Worm (Caenorhabditis elegans): Measurements from ENCODE around the gene cyp-14A2.

The cyp-14A2 gene

DNA sequence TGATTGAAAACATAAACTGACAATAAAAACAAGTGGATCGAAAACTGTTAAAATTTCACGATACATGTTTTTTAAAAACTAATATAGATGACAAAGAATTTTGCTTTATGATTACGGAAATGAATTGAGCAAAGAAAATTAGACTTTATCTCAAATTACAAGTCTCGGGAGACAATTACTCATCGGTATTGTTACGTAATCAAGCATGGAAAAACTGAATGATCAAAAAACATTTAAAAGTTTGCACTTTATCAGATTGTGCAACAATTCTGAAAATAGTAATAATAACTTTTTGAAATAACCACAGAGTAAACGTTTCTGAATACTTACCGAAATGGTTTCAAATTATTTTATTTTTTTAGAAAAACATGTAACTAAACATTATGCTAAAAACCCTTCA is 36.3 kb upstream of the cyp-14A2 start, which contains the start of gene srd-43:
Gene srd-43 (minus strand): TSS at position 66 of the 400 bp plus-strand sequence.
- TF ChIP-seq hmbx-1 (tag; optimal IDR thresholded peaks at IDR 0.05) (no peak), tbx-37 (GFP tag; conservative IDR thresholded peaks at IDR 0.05) (no peak), hnd-1 (tag; optimal IDR thresholded peaks at IDR 0.05) (no peak), ceh-13 (GFP tag; optimal IDR thresholded peaks at IDR 0.05) (no peak), hmg-4 (GFP tag; optimal IDR thresholded peaks at IDR 0.05) (no peak), flt-1 (GFP tag; IDR thresholded peaks at IDR 0.05) (no peak), ets-7 (tag; optimal IDR thresholded peaks at IDR 0.05) (no peak), aly-1 (tag; optimal IDR thresholded peaks at IDR 0.05) (no peak), tra-4 (tag; optimal IDR thresholded peaks at IDR 0.05) (no peak), pes-1 (GFP tag; IDR thresholded peaks at IDR 0.05) (no peak), tbx-11 (GFP tag; IDR thresholded peaks at IDR 0.05) (no peak), ceh-36 (tag; optimal IDR thresholded peaks at IDR 0.05) (no peak), B0310.2 (tag; optimal IDR thresholded peaks at IDR 0.05) (no peak), scrt-1 (GFP tag; IDR thresholded peaks at IDR 0.05) (no peak), sea-1 (GFP tag; conservative IDR thresholded peaks at IDR 0.05) (no peak), ama-1 (optimal IDR thresholded peaks at IDR 0.05) (no peak)

ce11 chrX:13303357-13303756 is 33.9 kb upstream of the cyp-14A2 start, which contains the start of gene srd-42:
Gene srd-42 (minus strand): TSS chrX:13303457.
- no peak for TF ChIP-seq tra-4 (tag; optimal IDR thresholded peaks at IDR 0.05)
- no peak for TF ChIP-seq hmbx-1 (tag; optimal IDR thresholded peaks at IDR 0.05)
- TF ChIP-seq ceh-36 (tag; optimal IDR thresholded peaks at IDR 0.05), result no peak
- TF ChIP-seq B0310.2 (tag; optimal IDR thresholded peaks at IDR 0.05), result no peak
- no peak for TF ChIP-seq flt-1 (GFP tag; IDR thresholded peaks at IDR 0.05)
- TF ChIP-seq ets-7 (tag; optimal IDR thresholded peaks at IDR 0.05), result no peak
- no peak for TF ChIP-seq hmg-4 (GFP tag; optimal IDR thresholded peaks at IDR 0.05)
- TF ChIP-seq scrt-1 (GFP tag; IDR thresholded peaks at IDR 0.05), result no peak
- TF ChIP-seq ceh-13 (GFP tag; optimal IDR thresholded peaks at IDR 0.05), result no peak
- no peak for TF ChIP-seq F13C5.2 (tag; optimal IDR thresholded peaks at IDR 0.05)
- TF ChIP-seq tbx-11 (GFP tag; IDR thresholded peaks at IDR 0.05), result no peak
- no peak for TF ChIP-seq sea-1 (GFP tag; conservative IDR thresholded peaks at IDR 0.05)
- no peak for TF ChIP-seq tbx-37 (GFP tag; conservative IDR thresholded peaks at IDR 0.05)
- TF ChIP-seq hnd-1 (tag; optimal IDR thresholded peaks at IDR 0.05), result no peak

- TF ChIP-seq tra-4 (tag; optimal IDR thresholded peaks at IDR 0.05) (no peak), hmbx-1 (tag; optimal IDR thresholded peaks at IDR 0.05) (no peak), hnd-1 (tag; optimal IDR thresholded peaks at IDR 0.05) (no peak), scrt-1 (GFP tag; IDR thresholded peaks at IDR 0.05) (no peak), tbx-37 (GFP tag; conservative IDR thresholded peaks at IDR 0.05) (no peak), tbx-11 (GFP tag; IDR thresholded peaks at IDR 0.05) (no peak), pes-1 (GFP tag; IDR thresholded peaks at IDR 0.05) (no peak)
These were observed 31.0 kb upstream of the cyp-14A2 start, which contains the start of gene srd-39 for ce11 chrX:13300503-13300902. Gene srd-39 (minus strand): TSS chrX:13300603.

DNA sequence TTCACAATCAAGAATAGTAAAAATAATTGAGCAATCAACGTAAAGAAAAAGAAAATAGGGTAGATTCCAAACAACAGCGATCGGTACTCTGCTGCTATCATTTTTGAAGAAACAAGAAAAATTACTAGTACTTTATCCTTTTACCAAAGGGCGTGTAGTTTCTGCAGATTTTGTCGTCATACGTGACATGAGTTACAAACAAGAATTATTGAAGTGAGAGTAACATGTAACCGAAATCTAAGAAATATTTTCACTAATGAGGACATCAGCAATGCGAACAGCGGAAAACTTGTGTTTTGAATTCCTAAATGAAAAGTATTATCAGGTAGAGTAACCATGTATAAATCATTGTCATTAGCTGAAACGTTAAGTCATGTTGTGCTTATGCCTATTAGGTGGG is 25.2 kb upstream of the cyp-14A2 start, which contains the start of gene srd-36:
Gene srd-36 (minus strand): TSS at position 101 of the 400 bp plus-strand sequence.
- TF ChIP-seq B0310.2 (tag; optimal IDR thresholded peaks at IDR 0.05), result no peak
- no peak for TF ChIP-seq scrt-1 (GFP tag; IDR thresholded peaks at IDR 0.05)

DNA sequence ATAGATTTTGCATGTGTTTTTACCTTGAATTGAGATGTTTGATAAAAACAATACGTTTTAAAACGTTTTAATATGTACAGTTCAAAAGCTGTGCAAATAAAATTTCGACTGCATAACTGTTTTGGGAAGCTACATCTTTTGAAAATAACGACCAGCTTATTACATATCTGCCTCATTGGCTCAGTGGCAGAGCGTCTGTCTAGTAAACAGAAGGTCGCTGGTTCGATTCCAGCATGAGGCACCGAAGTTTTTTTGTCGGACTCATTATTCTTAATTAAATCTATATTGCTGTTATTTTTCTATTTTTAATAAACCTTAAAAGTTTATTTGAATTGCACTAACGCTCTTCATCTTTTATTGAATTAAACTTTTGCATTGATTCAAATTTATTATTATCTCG is 23.5 kb upstream of the cyp-14A2 start:
- no peak for TF ChIP-seq ceh-13 (GFP tag; optimal IDR thresholded peaks at IDR 0.05)
- TF ChIP-seq B0310.2 (tag; optimal IDR thresholded peaks at IDR 0.05), result no peak
- TF ChIP-seq flt-1 (GFP tag; IDR thresholded peaks at IDR 0.05), result no peak
- TF ChIP-seq pes-1 (GFP tag; IDR thresholded peaks at IDR 0.05), result no peak
- no peak for TF ChIP-seq aly-1 (tag; optimal IDR thresholded peaks at IDR 0.05)
- no peak for TF ChIP-seq tbx-11 (GFP tag; IDR thresholded peaks at IDR 0.05)
- TF ChIP-seq F13C5.2 (tag; optimal IDR thresholded peaks at IDR 0.05), result no peak
- no peak for TF ChIP-seq tra-4 (tag; optimal IDR thresholded peaks at IDR 0.05)
- no peak for TF ChIP-seq ama-1 (optimal IDR thresholded peaks at IDR 0.05)
- no peak for TF ChIP-seq ceh-36 (tag; optimal IDR thresholded peaks at IDR 0.05)
- TF ChIP-seq scrt-1 (GFP tag; IDR thresholded peaks at IDR 0.05), result no peak

DNA sequence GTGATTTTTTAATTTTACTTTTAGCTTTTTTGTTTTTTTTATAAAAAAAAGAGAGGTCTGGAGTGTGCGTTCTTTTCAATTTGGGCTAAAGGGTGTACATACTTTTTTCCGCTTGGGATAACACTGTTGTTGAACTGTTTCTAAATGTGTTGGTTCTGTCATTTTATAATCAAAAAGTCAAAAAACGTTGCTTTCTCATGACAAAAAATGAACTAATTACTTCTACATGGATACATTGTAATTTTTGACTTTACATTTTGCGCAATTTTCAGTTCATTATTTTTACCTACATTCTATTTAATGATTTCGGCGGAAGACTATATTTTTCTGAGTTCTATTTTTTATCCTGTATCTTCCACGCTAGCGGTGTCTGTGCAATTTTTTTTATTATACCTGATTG is 22.0 kb upstream of the cyp-14A2 start, which contains the start of gene srd-38:
Gene srd-38 (plus strand): TSS at position 301 of the 400 bp plus-strand sequence.
- TF ChIP-seq pes-1 (GFP tag; IDR thresholded peaks at IDR 0.05) (no peak), ets-7 (tag; optimal IDR thresholded peaks at IDR 0.05) (no peak), B0310.2 (tag; optimal IDR thresholded peaks at IDR 0.05) (no peak), flt-1 (GFP tag; IDR thresholded peaks at IDR 0.05) (no peak), hmbx-1 (tag; optimal IDR thresholded peaks at IDR 0.05) (no peak), ceh-13 (GFP tag; optimal IDR thresholded peaks at IDR 0.05) (no peak), hmg-4 (GFP tag; optimal IDR thresholded peaks at IDR 0.05) (no peak), ama-1 (optimal IDR thresholded peaks at IDR 0.05) (no peak), sea-1 (GFP tag; conservative IDR thresholded peaks at IDR 0.05) (no peak), tra-4 (tag; optimal IDR thresholded peaks at IDR 0.05) (no peak), scrt-1 (GFP tag; IDR thresholded peaks at IDR 0.05) (no peak), aly-1 (tag; optimal IDR thresholded peaks at IDR 0.05) (no peak), F13C5.2 (tag; optimal IDR thresholded peaks at IDR 0.05) (no peak)

DNA sequence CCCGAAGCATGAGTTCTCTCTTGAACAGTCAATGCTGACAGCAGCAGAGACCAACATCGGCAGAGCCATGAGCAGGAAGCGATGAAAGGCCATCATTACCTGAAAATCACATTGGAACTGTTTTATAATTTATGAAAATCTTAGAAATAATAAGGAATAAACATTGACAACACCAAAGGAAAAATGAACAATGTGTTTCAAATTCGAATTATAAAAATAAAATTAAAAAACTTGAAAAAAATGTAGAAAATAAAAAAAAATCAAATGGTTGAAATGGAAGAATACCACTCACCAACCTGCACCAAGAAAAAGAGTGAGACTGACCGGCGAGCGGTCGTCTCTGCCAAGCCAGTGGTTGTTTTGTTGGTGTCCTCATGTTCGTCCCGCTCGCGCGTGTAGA is 21.0 kb upstream of the cyp-14A2 start, which contains the start of gene R04D3.3:
Gene R04D3.3 (minus strand): TSS at position 101 of the 400 bp plus-strand sequence.
- no peak for TF ChIP-seq aly-1 (tag; optimal IDR thresholded peaks at IDR 0.05)
- no peak for TF ChIP-seq tra-4 (tag; optimal IDR thresholded peaks at IDR 0.05)
- TF ChIP-seq sea-1 (GFP tag; conservative IDR thresholded peaks at IDR 0.05), result no peak
- TF ChIP-seq tbx-11 (GFP tag; IDR thresholded peaks at IDR 0.05), result no peak
- no peak for TF ChIP-seq hmg-4 (GFP tag; optimal IDR thresholded peaks at IDR 0.05)
- no peak for TF ChIP-seq F13C5.2 (tag; optimal IDR thresholded peaks at IDR 0.05)
- TF ChIP-seq ceh-13 (GFP tag; optimal IDR thresholded peaks at IDR 0.05), result no peak
- no peak for TF ChIP-seq B0310.2 (tag; optimal IDR thresholded peaks at IDR 0.05)
- no peak for TF ChIP-seq ama-1 (optimal IDR thresholded peaks at IDR 0.05)
- TF ChIP-seq pes-1 (GFP tag; IDR thresholded peaks at IDR 0.05), result no peak
- TF ChIP-seq scrt-1 (GFP tag; IDR thresholded peaks at IDR 0.05), result no peak
- no peak for TF ChIP-seq tbx-37 (GFP tag; conservative IDR thresholded peaks at IDR 0.05)
- no peak for TF ChIP-seq hnd-1 (tag; optimal IDR thresholded peaks at IDR 0.05)
- no peak for TF ChIP-seq ceh-36 (tag; optimal IDR thresholded peaks at IDR 0.05)
- TF ChIP-seq hmbx-1 (tag; optimal IDR thresholded peaks at IDR 0.05), result no peak
- TF ChIP-seq flt-1 (GFP tag; IDR thresholded peaks at IDR 0.05), result no peak
- TF ChIP-seq ets-7 (tag; optimal IDR thresholded peaks at IDR 0.05), result no peak

Measured in whole organism, early embryonic.